Worm (Caenorhabditis elegans) whole organism, early embryonic: ENCODE data around the gene Y49E10.25.

Experiments
- B0310.2 ChIP-seq: sonication (generic microtip); optimal IDR thresholded peaks from 2 replicates; lab custom pipeline; 2016; ENCODE audit warnings: mild to moderate bottlenecking, missing genetic modification characterization, missing compliant biosample characterization
- ama-1 ChIP-seq: fragments of 150-350 bp; optimal IDR thresholded peaks from 2 replicates; lab custom pipeline; 2014
- ceh-36 ChIP-seq: sonication (generic microtip); optimal IDR thresholded peaks from 2 replicates; lab custom pipeline; 2016; ENCODE audit warnings: missing genetic modification characterization, inconsistent platforms, missing compliant biosample characterization
- flt-1 ChIP-seq: fragments of 200-800 bp; sonication (Bioruptor generic); IDR thresholded peaks from 2 replicates; pipeline ENCODE4 v1.3.6; 2022; ENCODE audit warnings: missing genetic modification characterization, missing compliant biosample characterization
- hmg-4 ChIP-seq: fragments of 200-800 bp; sonication (Bioruptor generic); optimal IDR thresholded peaks from 2 replicates; lab custom pipeline; 2018; ENCODE audit warnings: mild to moderate bottlenecking, missing genetic modification characterization, missing compliant biosample characterization
- scrt-1 ChIP-seq: fragments of 200-800 bp; sonication (Bioruptor generic); IDR thresholded peaks from 2 replicates; pipeline ENCODE4 v1.3.6; 2022; ENCODE audit warnings: missing genetic modification characterization, missing compliant biosample characterization
- tbx-37 ChIP-seq: fragments of 200-800 bp; sonication (Bioruptor generic); conservative IDR thresholded peaks from 2 replicates; pipeline ENCODE4 v1.3.6; 2022; ENCODE audit warnings: missing genetic modification reagents, missing genetic modification characterization, missing compliant biosample characterization

ce11 chrIII:12491984-12492383 is at the start of gene Y49E10.25:
- no peak for TF ChIP-seq B0310.2 (tag; lab: Kevin White, UChicago)
- TF ChIP-seq ama-1 (lab: Kevin White, UChicago) = no peak
- no peak for TF ChIP-seq scrt-1 (GFP tag; lab: Robert Waterston, UW)
- no peak for TF ChIP-seq flt-1
- TF ChIP-seq ceh-36 (tag; lab: Kevin White, UChicago) = no peak
- TF ChIP-seq hmg-4 (GFP tag; lab: Kevin White, UChicago) = no peak
- no peak for TF ChIP-seq tbx-37 (GFP tag; lab: Robert Waterston, UW)
